Fruit fly (Drosophila melanogaster): ENCODE data around the gene CG10841.

CG10841 gene

DNA sequence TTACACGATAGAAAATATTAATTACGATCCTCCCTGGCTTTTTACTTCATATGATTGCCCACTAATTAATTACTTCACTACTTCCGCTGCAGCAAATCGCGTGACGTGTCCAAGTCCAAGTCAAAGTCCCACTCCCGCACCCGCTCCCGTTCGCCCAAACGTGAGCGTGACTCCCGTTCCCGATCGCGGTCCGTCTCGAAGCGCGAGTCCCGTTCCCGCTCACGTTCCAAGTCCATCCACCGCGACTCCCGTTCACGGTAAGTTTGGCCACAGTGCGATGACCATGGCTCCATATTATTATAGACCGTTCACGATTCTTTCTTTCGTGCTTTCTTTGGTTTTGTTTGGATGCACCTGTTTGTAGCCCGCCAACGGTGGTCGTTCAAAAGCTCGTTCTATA is 34.2 kb downstream of the CG10841 start:
- no peak for TF ChIP-seq psq (GFP tag; optimal IDR thresholded peaks at IDR 0.05)
- no peak for TF ChIP-seq foxo (GFP tag; optimal IDR thresholded peaks at IDR 0.05)
- no peak for TF ChIP-seq dmrt93B (GFP tag; optimal IDR thresholded peaks at IDR 0.05)

DNA sequence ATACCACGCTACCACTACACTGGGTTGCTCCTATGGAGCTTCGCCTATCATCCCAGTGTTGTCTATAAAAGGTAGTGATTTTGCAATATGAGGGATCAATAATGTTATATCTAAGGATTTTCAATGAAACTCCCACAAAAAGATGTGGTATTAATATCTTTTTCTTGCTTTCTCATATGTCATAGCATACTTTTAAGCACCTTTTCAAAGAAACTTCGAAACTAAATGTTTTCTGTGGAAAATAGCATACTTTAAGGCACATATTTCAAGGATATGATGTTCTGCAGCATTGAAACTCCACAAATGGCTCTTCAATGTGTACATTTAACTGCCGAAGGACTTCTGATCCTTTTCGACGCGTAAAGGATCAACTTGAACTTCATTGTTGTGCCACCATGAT is 41.2 kb downstream of the CG10841 start:
- TF ChIP-seq lola (GFP tag; optimal IDR thresholded peaks at IDR 0.05) (no peak), br (GFP tag; optimal IDR thresholded peaks at IDR 0.05) (no peak), dmrt93B (GFP tag; optimal IDR thresholded peaks at IDR 0.05) (no peak), h (GFP tag; optimal IDR thresholded peaks at IDR 0.05) (no peak), GATAd (GFP tag; optimal IDR thresholded peaks at IDR 0.05) (no peak), Hnf4 (GFP tag; optimal IDR thresholded peaks at IDR 0.05) (no peak)

DNA sequence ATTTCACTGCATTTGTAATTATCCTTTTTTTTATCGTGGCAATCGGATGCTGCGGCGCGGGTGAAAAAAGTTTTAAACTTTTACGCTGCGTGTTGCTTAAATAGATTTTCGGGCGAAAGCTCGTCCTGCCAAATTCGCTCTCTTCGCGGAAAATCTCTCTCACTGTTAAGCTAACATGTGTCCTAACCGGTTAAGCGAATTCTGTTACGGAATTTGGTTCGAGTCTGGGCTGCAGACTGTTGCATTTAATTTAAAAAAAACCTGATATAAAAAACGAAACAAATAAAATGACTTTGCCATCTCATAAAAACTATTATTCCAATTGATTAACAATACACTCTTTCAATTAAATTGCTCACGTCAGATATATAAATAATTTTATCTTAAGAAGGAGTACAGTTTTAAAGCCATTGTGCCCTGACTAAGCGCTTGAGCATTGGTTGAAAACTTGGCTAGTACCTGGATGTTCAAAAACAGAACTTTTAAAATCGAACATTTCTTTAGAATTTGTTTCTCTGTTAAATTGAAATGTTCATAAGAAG is 42.8 kb downstream of the CG10841 start, which contains the start of gene Task6:
Gene Task6, minus strand, starts transcription at position 51 of the 542 bp plus-strand sequence.
- peak; percentile 73 for TF ChIP-seq Myc (optimal IDR thresholded peaks at IDR 0.05)
- no peak for TF ChIP-seq pan (optimal IDR thresholded peaks at IDR 0.05)

dm6 chr3R:13676137-13677086 is 44.7 kb downstream of the CG10841 start, which contains the start of the genes Lkb1 and CG9588:
Gene Lkb1 (plus strand): TSS chr3R:13676549.
Gene CG9588 (minus strand): TSS chr3R:13676681.
- TF ChIP-seq ey (GFP tag; optimal IDR thresholded peaks at IDR 0.05) (peak; percentile 77), Hr83 (GFP tag; optimal IDR thresholded peaks at IDR 0.05; ENCODE audit: poor library complexity, severe bottlenecking) (peak; percentile 53), Rel (GFP tag; optimal IDR thresholded peaks at IDR 0.05) (no peak), Rel (tag; optimal IDR thresholded peaks at IDR 0.05) (peak; percentile 79), CG9705 (GFP tag; optimal IDR thresholded peaks at IDR 0.05) (no peak), foxo (GFP tag; optimal IDR thresholded peaks at IDR 0.05) (peak in 1 of 2 experiments; percentile 80), rgr (GFP tag; optimal IDR thresholded peaks at IDR 0.05) (peak; percentile 62), psq (GFP tag; optimal IDR thresholded peaks at IDR 0.05) (peak; percentile 56), Sp1 (GFP tag; optimal IDR thresholded peaks at IDR 0.05) (peak; percentile 13), sv (GFP tag; optimal IDR thresholded peaks at IDR 0.05) (peak; percentile 39), fru (GFP tag; optimal IDR thresholded peaks at IDR 0.05) (peak; percentile 69), Jra (GFP tag; optimal IDR thresholded peaks at IDR 0.05) (no peak), woc (GFP tag; optimal IDR thresholded peaks at IDR 0.05) (no peak), h (GFP tag; optimal IDR thresholded peaks at IDR 0.05) (peak; percentile 56), HLH106 (tag; optimal IDR thresholded peaks at IDR 0.05) (peak; percentile 27), jim (GFP tag; optimal IDR thresholded peaks at IDR 0.05) (peak; percentile 51), CrebA (GFP tag; optimal IDR thresholded peaks at IDR 0.05; ENCODE audit: borderline replicate concordance) (no peak), br (GFP tag; optimal IDR thresholded peaks at IDR 0.05) (peak; percentile 66), OdsH (GFP tag; optimal IDR thresholded peaks at IDR 0.05) (peak; percentile 66)

DNA sequence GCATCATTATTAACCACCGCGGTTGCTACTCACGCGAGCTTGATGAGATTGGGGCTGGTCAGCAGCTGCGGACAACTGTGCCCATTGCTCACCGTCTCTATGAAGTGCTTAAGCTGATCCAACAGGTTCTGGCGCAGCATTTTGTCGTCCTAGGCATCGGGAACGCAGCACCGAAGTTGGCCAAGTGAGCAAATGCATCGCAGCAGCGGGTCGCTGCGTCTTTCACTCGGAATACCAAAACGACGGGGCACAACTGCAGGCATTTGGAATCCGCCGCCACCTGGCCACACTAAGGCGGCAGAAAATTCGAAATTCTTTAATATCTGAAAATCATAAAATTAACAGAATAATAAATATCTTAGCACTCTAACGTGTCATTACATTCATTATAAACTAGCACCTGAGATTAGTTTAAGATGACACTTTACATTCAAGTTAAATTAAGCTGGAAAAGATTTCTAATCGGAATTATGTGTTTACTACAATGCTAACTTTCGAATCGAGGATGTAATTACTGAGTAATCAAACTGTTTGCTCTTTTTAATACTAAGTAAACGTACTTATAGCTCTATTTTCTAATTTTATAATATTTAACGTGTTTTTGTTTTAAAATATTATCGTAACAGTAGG is 51.4 kb downstream of the CG10841 start:
- no peak for TF ChIP-seq CG9705 (GFP tag; optimal IDR thresholded peaks at IDR 0.05)

dm6 chr3R:13683624-13684568 is 52.2 kb downstream of the CG10841 start, which contains the start of gene flfl:
Gene flfl (plus strand): TSS chr3R:13683921.
- TF ChIP-seq N (GFP tag; optimal IDR thresholded peaks at IDR 0.05) (peak; percentile 34), Rel (GFP tag; optimal IDR thresholded peaks at IDR 0.05) (no peak), Rel (tag; optimal IDR thresholded peaks at IDR 0.05) (no peak), dl (GFP tag; optimal IDR thresholded peaks at IDR 0.05; ENCODE audit: insufficient read depth in 1 of 2, partially characterized antibody in 2 of 2) (peak; percentile 77 to 95), Myc (optimal IDR thresholded peaks at IDR 0.05) (peak; percentile 46), Hr83 (GFP tag; optimal IDR thresholded peaks at IDR 0.05; ENCODE audit: poor library complexity, severe bottlenecking) (peak; percentile 32), Dif (GFP tag; optimal IDR thresholded peaks at IDR 0.05; ENCODE audit: partially characterized antibody) (peak; percentile 97), CG9705 (GFP tag; optimal IDR thresholded peaks at IDR 0.05) (peak; percentile 6), lola (GFP tag; optimal IDR thresholded peaks at IDR 0.05) (peak; percentile 50), sage (GFP tag; optimal IDR thresholded peaks at IDR 0.05) (no peak), jim (GFP tag; optimal IDR thresholded peaks at IDR 0.05) (no peak), h (GFP tag; optimal IDR thresholded peaks at IDR 0.05) (no peak), woc (GFP tag; optimal IDR thresholded peaks at IDR 0.05) (no peak), foxo (GFP tag; optimal IDR thresholded peaks at IDR 0.05) (peak; percentile 1), usp (GFP tag; optimal IDR thresholded peaks at IDR 0.05) (no peak), dsf (GFP tag; optimal IDR thresholded peaks at IDR 0.05; ENCODE audit: borderline replicate concordance) (no peak), Vsx2 (GFP tag; optimal IDR thresholded peaks at IDR 0.05; ENCODE audit: partially characterized antibody) (peak; percentile 88), fru (GFP tag; optimal IDR thresholded peaks at IDR 0.05) (no peak), HLH106 (tag; optimal IDR thresholded peaks at IDR 0.05) (peak; percentile 26), Jra (GFP tag; optimal IDR thresholded peaks at IDR 0.05) (no peak)

Measured in whole organism, wandering third instar larva.